Fruit fly (Drosophila melanogaster): ENCODE measurements around the gene wupA.

The wupA gene

DNA sequence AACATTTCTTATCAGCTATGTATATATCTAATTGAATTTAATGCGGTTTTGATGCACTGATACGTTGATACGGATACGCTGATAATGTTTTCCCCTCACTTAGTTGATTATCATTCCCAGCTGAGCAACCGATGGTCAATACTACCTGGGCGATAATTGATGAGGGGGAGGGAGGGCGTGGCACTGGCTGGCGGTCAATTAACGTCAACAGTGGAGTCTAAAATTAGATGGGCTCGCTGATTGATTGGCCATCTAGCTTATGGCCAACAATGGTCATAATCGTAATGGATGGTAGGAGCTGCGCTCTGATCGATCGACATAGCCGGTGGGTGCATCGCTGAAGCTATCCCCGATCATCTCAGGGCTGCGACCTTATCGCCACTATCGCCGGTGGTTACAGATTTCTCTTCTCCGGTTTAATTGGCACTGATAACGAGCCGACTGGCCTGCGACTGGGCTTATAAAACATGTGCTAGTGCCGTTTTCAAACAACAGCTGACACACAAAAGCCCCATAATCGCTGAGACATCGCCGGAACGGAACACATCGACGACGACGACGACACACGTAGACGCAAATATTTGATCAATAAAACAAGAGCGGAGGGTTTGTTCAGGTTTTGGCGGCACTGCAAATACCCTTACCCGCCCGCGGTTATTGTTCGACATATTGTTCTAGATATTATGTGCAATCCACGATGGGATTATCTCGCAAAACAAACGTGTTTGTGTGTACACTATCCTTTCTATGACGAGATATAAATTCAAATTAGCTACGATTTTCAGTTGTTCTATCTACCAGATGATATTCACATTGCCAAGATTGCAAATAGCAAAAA is 33.0 kb downstream of the wupA start (continued):
- TF ChIP-seq CG18619 (GFP tag; optimal IDR thresholded peaks at IDR 0.05) = no peak

DNA sequence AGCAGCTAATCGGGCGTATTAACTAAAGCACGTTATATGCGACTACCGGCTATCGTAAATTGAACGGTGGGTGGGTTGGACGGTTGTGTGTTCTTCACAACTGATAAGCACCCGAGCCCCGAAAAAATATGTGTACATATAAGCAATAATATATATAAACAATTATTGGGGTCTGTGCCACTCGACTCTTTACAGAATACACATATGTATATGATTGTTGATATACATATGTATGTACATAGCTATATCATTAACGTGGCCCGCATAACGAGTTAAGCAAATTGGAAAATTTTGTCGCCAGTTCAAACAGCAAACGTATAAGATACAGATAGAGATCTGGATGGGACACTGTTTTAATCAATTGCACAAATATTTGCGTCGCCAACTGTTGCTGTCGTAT is 34.0 kb downstream of the wupA start:
- TF ChIP-seq CG15696 (tag; optimal IDR thresholded peaks at IDR 0.05) = no peak
- peak; percentile 47 for TF ChIP-seq wek (GFP tag; optimal IDR thresholded peaks at IDR 0.05)
- peak; percentile 31 for TF ChIP-seq CG31365 (tag; optimal IDR thresholded peaks at IDR 0.05)
- peak; percentile 11 for TF ChIP-seq CG7987 (GFP tag; optimal IDR thresholded peaks at IDR 0.05)
- TF ChIP-seq CG14965 (GFP tag; optimal IDR thresholded peaks at IDR 0.05; ENCODE audit: borderline replicate concordance) = no peak
- TF ChIP-seq Lpt (GFP tag; optimal IDR thresholded peaks at IDR 0.05) = no peak
- TF ChIP-seq CG11247 (GFP tag; IDR thresholded peaks at IDR 0.05) = no peak
- peak; percentile 28 for TF ChIP-seq schlank (tag; optimal IDR thresholded peaks at IDR 0.05)
- TF ChIP-seq Neu2 (GFP tag; optimal IDR thresholded peaks at IDR 0.05; ENCODE audit: borderline replicate concordance) = no peak
- peak; percentile 37 for TF ChIP-seq CG3281 (GFP tag; optimal IDR thresholded peaks at IDR 0.05)
- TF ChIP-seq exex (tag; optimal IDR thresholded peaks at IDR 0.05) = peak; percentile 57
- TF ChIP-seq CrebB (tag; optimal IDR thresholded peaks at IDR 0.05) = peak; percentile 62
- TF ChIP-seq CG34376 (GFP tag; optimal IDR thresholded peaks at IDR 0.05) = peak; percentile 26
- no peak for TF ChIP-seq Bdp1 (GFP tag; optimal IDR thresholded peaks at IDR 0.05)
- TF ChIP-seq HHEX (GFP tag; optimal IDR thresholded peaks at IDR 0.05) = peak; percentile 56
- no peak for TF ChIP-seq CG5245 (GFP tag; optimal IDR thresholded peaks at IDR 0.05)
- TF ChIP-seq CG15514 (GFP tag; optimal IDR thresholded peaks at IDR 0.05) = peak; percentile 51
- no peak for TF ChIP-seq CG11456 (GFP tag; IDR thresholded peaks at IDR 0.05)
- TF ChIP-seq Elba2 (GFP tag; optimal IDR thresholded peaks at IDR 0.05) = no peak
- TF ChIP-seq odd (GFP tag; optimal IDR thresholded peaks at IDR 0.05) = peak; percentile 46
- no peak for TF ChIP-seq CG7357 (GFP tag; IDR thresholded peaks at IDR 0.05)
- TF ChIP-seq CG1602 (GFP tag; optimal IDR thresholded peaks at IDR 0.05) = no peak
- TF ChIP-seq D19A (tag; optimal IDR thresholded peaks at IDR 0.05) = no peak
- TF ChIP-seq MTF-1 (GFP tag; optimal IDR thresholded peaks at IDR 0.05; ENCODE audit: borderline replicate concordance) = peak; percentile 48
- TF ChIP-seq Camta (GFP tag; optimal IDR thresholded peaks at IDR 0.05) = no peak
- no peak for TF ChIP-seq dan (GFP tag; IDR thresholded peaks at IDR 0.05)
- TF ChIP-seq CG5953 (GFP tag; IDR thresholded peaks at IDR 0.05) = no peak
- no peak for TF ChIP-seq CG6175 (GFP tag; IDR thresholded peaks at IDR 0.05)
- no peak for TF ChIP-seq Ptx1 (GFP tag; IDR thresholded peaks at IDR 0.05)
- TF ChIP-seq mirr (GFP tag; optimal IDR thresholded peaks at IDR 0.05) = peak; percentile 84
- TF ChIP-seq YL-1 (GFP tag; optimal IDR thresholded peaks at IDR 0.05) = peak; percentile 1
- TF ChIP-seq CG8924 (tag; optimal IDR thresholded peaks at IDR 0.05) = no peak
- peak; percentile 35 for TF ChIP-seq fd64A (GFP tag; optimal IDR thresholded peaks at IDR 0.05)
- TF ChIP-seq CG3995 (GFP tag; optimal IDR thresholded peaks at IDR 0.05) = no peak
- TF ChIP-seq Xrp1 (GFP tag; IDR thresholded peaks at IDR 0.05) = no peak
- TF ChIP-seq CG13296 (GFP tag; optimal IDR thresholded peaks at IDR 0.05) = peak; percentile 80
- no peak for TF ChIP-seq slou (GFP tag; optimal IDR thresholded peaks at IDR 0.05)
- TF ChIP-seq Hey (tag; optimal IDR thresholded peaks at IDR 0.05) = peak; percentile 43
- TF ChIP-seq Dbx (GFP tag; IDR thresholded peaks at IDR 0.05) = 0 out of 3 replicates have a peak, but pooled peaks have one; percentile 43
- no peak for TF ChIP-seq fd102C (GFP tag; optimal IDR thresholded peaks at IDR 0.05)
- TF ChIP-seq Hsf (GFP tag; optimal IDR thresholded peaks at IDR 0.05) = no peak
- TF ChIP-seq Meics (GFP tag; optimal IDR thresholded peaks at IDR 0.05) = peak; percentile 47
- peak; percentile 31 for TF ChIP-seq pfk (GFP tag; optimal IDR thresholded peaks at IDR 0.05)
- TF ChIP-seq Ravus (GFP tag; IDR thresholded peaks at IDR 0.05) = no peak
- no peak for TF ChIP-seq Hand (GFP tag; optimal IDR thresholded peaks at IDR 0.05)
- TF ChIP-seq inv (GFP tag; IDR thresholded peaks at IDR 0.05; ENCODE audit: partially characterized antibody) = no peak
